Fruit fly (Drosophila melanogaster) whole organism, embryonic: ENCODE results near the gene ND-B17.

ENCODE experiments used
- B-H1 ChIP-seq: fragments of 200-800 bp; sonication (Bioruptor generic); IDR thresholded peaks from 3 replicates; pipeline ENCODE4 v1.3.6; 2022; ENCODE audit warnings: missing biosample characterization, missing genetic modification characterization
- BEAF-32 ChIP-seq: fragments of 200-800 bp; sonication (Bioruptor generic); optimal IDR thresholded peaks from 3 replicates; lab custom pipeline; 2017; ENCODE audit warnings: missing biosample characterization, missing genetic modification characterization, mild to moderate bottlenecking, moderate library complexity, missing genetic modification reagents
- CG1024 ChIP-seq: fragments of 200-800 bp; sonication (Bioruptor generic); IDR thresholded peaks from 2 replicates; pipeline ENCODE4 v1.3.6; 2022; ENCODE audit warnings: missing biosample characterization, missing genetic modification characterization
- CG10321 ChIP-seq: fragments of 200-800 bp; sonication (Bioruptor generic); IDR thresholded peaks from 2 replicates; pipeline ENCODE4 v1.3.6; 2022; ENCODE audit warnings: missing biosample characterization, missing genetic modification characterization
- CG10462 ChIP-seq: fragments of 200-800 bp; sonication (Bioruptor generic); optimal IDR thresholded peaks from 2 replicates; lab custom pipeline; 2016; ENCODE audit warnings: missing biosample characterization, missing genetic modification characterization
- CG15696 ChIP-seq: fragments of 200-800 bp; sonication (Bioruptor generic); optimal IDR thresholded peaks from 2 replicates; lab custom pipeline; 2019; ENCODE audit warnings: missing biosample characterization, mild to moderate bottlenecking, missing genetic modification characterization, moderate library complexity
- CG17359 ChIP-seq: fragments of 200-800 bp; sonication (Bioruptor generic); optimal IDR thresholded peaks from 3 replicates; lab custom pipeline; 2018; ENCODE audit warnings: missing biosample characterization, mild to moderate bottlenecking, missing genetic modification characterization, moderate library complexity
- CG2116 ChIP-seq: fragments of 200-800 bp; sonication (Bioruptor generic); optimal IDR thresholded peaks from 3 replicates; lab custom pipeline; 2018; ENCODE audit warnings: missing biosample characterization, mild to moderate bottlenecking, missing genetic modification characterization
- CG2120 ChIP-seq: fragments of 200-800 bp; sonication (Bioruptor generic); optimal IDR thresholded peaks from 3 replicates; lab custom pipeline; 2016; ENCODE audit warnings: missing biosample characterization, missing genetic modification characterization
- CG2199 ChIP-seq: fragments of 200-800 bp; sonication (Bioruptor generic); IDR thresholded peaks from 3 replicates; pipeline ENCODE4 v1.3.6; 2022; ENCODE audit warnings: missing biosample characterization, missing genetic modification characterization
- CG34224 ChIP-seq: fragments of 200-800 bp; sonication (Bioruptor generic); IDR thresholded peaks from 3 replicates; pipeline ENCODE4 v1.3.6; 2022; ENCODE audit warnings: missing biosample characterization, missing genetic modification characterization; ENCODE audit not compliant: partially characterized antibody
- CG3838 ChIP-seq: fragments of 200-800 bp; sonication (Bioruptor generic); optimal IDR thresholded peaks from 3 replicates; lab custom pipeline; 2016; ENCODE audit warnings: missing biosample characterization, missing genetic modification characterization
- CG4360 ChIP-seq: fragments of 200-800 bp; sonication (Bioruptor generic); IDR thresholded peaks from 2 replicates; pipeline ENCODE4 v1.3.6; 2022; ENCODE audit warnings: missing biosample characterization, missing genetic modification characterization
- CG7271 ChIP-seq: fragments of 200-800 bp; sonication (Bioruptor generic); optimal IDR thresholded peaks from 2 replicates; lab custom pipeline; 2018; ENCODE audit warnings: missing biosample characterization, mild to moderate bottlenecking, missing genetic modification characterization, moderate library complexity
- CG7357 ChIP-seq: fragments of 200-800 bp; sonication (Bioruptor generic); IDR thresholded peaks from 3 replicates; pipeline ENCODE4 v1.3.6; 2022; ENCODE audit warnings: missing biosample characterization, missing genetic modification characterization
- CTCF ChIP-seq: fragments of 200-800 bp; sonication (Bioruptor generic); optimal IDR thresholded peaks from 2 replicates; lab custom pipeline; 2017; ENCODE audit warnings: missing biosample characterization, mild to moderate bottlenecking, missing genetic modification characterization, moderate library complexity
- Dll ChIP-seq: fragments of 200-800 bp; sonication (Bioruptor generic); IDR thresholded peaks from 4 replicates; pipeline ENCODE4 v1.3.6; 2022; ENCODE audit warnings: missing biosample characterization, missing genetic modification characterization; ENCODE audit not compliant: partially characterized antibody
- E2f2 ChIP-seq: fragments of 200-800 bp; sonication (Bioruptor generic); IDR thresholded peaks from 2 replicates; pipeline ENCODE4 v1.3.6; 2022; ENCODE audit warnings: missing biosample characterization, missing genetic modification characterization
- HmgZ ChIP-seq: fragments of 200-800 bp; sonication (Bioruptor generic); optimal IDR thresholded peaks from 2 replicates; lab custom pipeline; 2018; ENCODE audit warnings: missing biosample characterization, mild to moderate bottlenecking, missing genetic modification characterization
- Hmr ChIP-seq: fragments of 200-800 bp; sonication (Bioruptor generic); optimal IDR thresholded peaks from 3 replicates; lab custom pipeline; 2017; ENCODE audit warnings: mild to moderate bottlenecking, missing biosample characterization, missing genetic modification reagents, missing genetic modification characterization
- Hr39 ChIP-seq: fragments of >200 bp; optimal IDR thresholded peaks from 2 replicates; lab custom pipeline; 2017
- Max ChIP-seq: fragments of 200-800 bp; sonication (Bioruptor generic); optimal IDR thresholded peaks from 2 replicates; lab custom pipeline; 2016; ENCODE audit warnings: missing biosample characterization, mild to moderate bottlenecking, missing genetic modification characterization
- Meics ChIP-seq: fragments of 200-800 bp; sonication (Bioruptor generic); optimal IDR thresholded peaks from 2 replicates; lab custom pipeline; 2017; ENCODE audit warnings: missing biosample characterization, mild to moderate bottlenecking, missing genetic modification characterization
- Rfx ChIP-seq: fragments of 200-800 bp; sonication (Bioruptor generic); IDR thresholded peaks from 2 replicates; pipeline ENCODE4 v1.3.6; 2022; ENCODE audit warnings: missing biosample characterization, missing genetic modification characterization
- Sin3A ChIP-seq: fragments of >200 bp; optimal IDR thresholded peaks from 2 replicates; lab custom pipeline; 2018
- Sry-δ ChIP-seq: fragments of 200-800 bp; sonication (Bioruptor generic); optimal IDR thresholded peaks from 2 replicates; lab custom pipeline; 2016; ENCODE audit warnings: missing biosample characterization, missing genetic modification characterization
- abd-A ChIP-seq: fragments of 200-800 bp; sonication (Bioruptor generic); optimal IDR thresholded peaks from 3 replicates; lab custom pipeline; 2019; ENCODE audit warnings: missing biosample characterization, mild to moderate bottlenecking, missing genetic modification characterization, moderate library complexity
- ara ChIP-seq: fragments of 200-800 bp; sonication (Bioruptor generic); IDR thresholded peaks from 2 replicates; pipeline ENCODE4 v1.3.6; 2022; ENCODE audit warnings: missing biosample characterization, missing genetic modification characterization
- chn ChIP-seq: fragments of 200-800 bp; sonication (Bioruptor generic); optimal IDR thresholded peaks from 2 replicates; lab custom pipeline; 2016; ENCODE audit warnings: missing biosample characterization, missing genetic modification characterization
- dan ChIP-seq: fragments of 200-800 bp; sonication (Bioruptor generic); IDR thresholded peaks from 2 replicates; pipeline ENCODE4 v1.3.6; 2022; ENCODE audit warnings: missing biosample characterization, missing genetic modification characterization
- dmrt11E ChIP-seq: fragments of 200-800 bp; sonication (Bioruptor generic); optimal IDR thresholded peaks from 3 replicates; lab custom pipeline; 2018; ENCODE audit warnings: missing biosample characterization, mild to moderate bottlenecking, missing genetic modification characterization, moderate library complexity
- ftz-f1 ChIP-seq: fragments of 200-800 bp; sonication (Bioruptor generic); optimal IDR thresholded peaks from 2 replicates; lab custom pipeline; 2016; ENCODE audit warnings: missing biosample characterization, missing genetic modification characterization
- hth ChIP-seq: fragments of >200 bp; optimal IDR thresholded peaks from 2 replicates; lab custom pipeline; 2017; ENCODE audit warnings: inconsistent platforms
- psq ChIP-seq: fragments of 200-800 bp; sonication (Bioruptor generic); optimal IDR thresholded peaks from 2 replicates; lab custom pipeline; 2017; ENCODE audit warnings: missing biosample characterization, missing genetic modification characterization
- row ChIP-seq: fragments of 200-800 bp; sonication (Bioruptor generic); IDR thresholded peaks from 3 replicates; pipeline ENCODE4 v1.3.6; 2022; ENCODE audit warnings: missing biosample characterization, missing genetic modification characterization
- sisA ChIP-seq: fragments of 200-800 bp; sonication (Bioruptor generic); IDR thresholded peaks from 2 replicates; pipeline ENCODE4 v1.3.6; 2022; ENCODE audit warnings: missing biosample characterization, missing genetic modification characterization
- slbo ChIP-seq: fragments of 200-800 bp; sonication (Bioruptor generic); IDR thresholded peaks from 2 replicates; pipeline ENCODE4 v1.3.6; 2022; ENCODE audit warnings: missing biosample characterization, missing genetic modification characterization
- slp2 ChIP-seq: fragments of 200-800 bp; sonication (Bioruptor generic); optimal IDR thresholded peaks from 2 replicates; lab custom pipeline; 2016; ENCODE audit warnings: missing biosample characterization, missing genetic modification characterization
- sna ChIP-seq: fragments of 200-800 bp; sonication (Bioruptor generic); IDR thresholded peaks from 2 replicates; pipeline ENCODE4 v1.3.6; 2022; ENCODE audit warnings: missing biosample characterization, missing genetic modification characterization; ENCODE audit not compliant: partially characterized antibody
- tx ChIP-seq: fragments of 200-800 bp; sonication (Bioruptor generic); optimal IDR thresholded peaks from 2 replicates; lab custom pipeline; 2016; ENCODE audit warnings: missing biosample characterization, missing genetic modification characterization
- wdn ChIP-seq: fragments of 200-800 bp; sonication (Bioruptor generic); IDR thresholded peaks from 2 replicates; pipeline ENCODE4 v1.3.6; 2022; ENCODE audit warnings: missing biosample characterization, missing genetic modification characterization
- zfh1 ChIP-seq: fragments of 200-800 bp; sonication (Bioruptor generic); IDR thresholded peaks from 3 replicates; pipeline ENCODE4 v1.3.6; 2022; ENCODE audit warnings: missing biosample characterization, missing genetic modification characterization

ND-B17 gene

DNA sequence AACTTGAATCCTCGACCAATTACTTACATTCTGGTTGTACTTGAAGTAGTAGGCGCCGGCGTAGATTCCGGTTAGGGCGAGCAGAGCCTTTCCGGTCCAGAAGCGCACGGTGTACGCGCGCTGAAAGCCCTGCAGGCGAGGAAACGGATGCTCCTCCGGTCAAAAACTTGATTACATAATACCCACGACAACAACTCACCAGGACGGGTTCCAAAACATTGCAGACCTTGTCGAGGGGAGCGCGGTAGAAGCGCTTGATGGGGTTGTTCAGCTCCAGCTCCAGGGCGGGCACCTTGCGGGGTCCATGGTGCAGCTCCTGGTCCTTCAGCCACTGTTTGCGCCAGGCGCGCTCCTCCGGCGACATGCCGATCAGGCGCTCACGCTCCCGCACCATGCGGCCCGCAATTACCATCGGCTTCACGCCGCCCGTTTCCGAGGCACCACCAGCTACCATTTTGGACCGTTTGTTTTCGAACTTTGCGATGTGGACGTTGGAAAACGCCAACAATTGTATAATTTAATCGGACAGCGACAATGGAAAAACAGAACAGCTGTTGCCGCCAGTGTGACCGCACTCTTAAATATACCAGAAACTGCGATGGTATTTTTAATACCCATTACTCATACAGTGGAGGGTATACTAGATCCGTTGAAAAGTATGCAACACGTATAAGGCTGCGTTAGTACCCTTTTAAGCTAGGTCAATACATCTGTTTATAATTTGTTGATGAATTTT lies at the start of gene ND-B17 (continued):
- TF ChIP-seq CG2120 (GFP tag; lab: Kevin White, UChicago): peak; percentile 70
- TF ChIP-seq, all 482 proteins: peak for 186

DNA sequence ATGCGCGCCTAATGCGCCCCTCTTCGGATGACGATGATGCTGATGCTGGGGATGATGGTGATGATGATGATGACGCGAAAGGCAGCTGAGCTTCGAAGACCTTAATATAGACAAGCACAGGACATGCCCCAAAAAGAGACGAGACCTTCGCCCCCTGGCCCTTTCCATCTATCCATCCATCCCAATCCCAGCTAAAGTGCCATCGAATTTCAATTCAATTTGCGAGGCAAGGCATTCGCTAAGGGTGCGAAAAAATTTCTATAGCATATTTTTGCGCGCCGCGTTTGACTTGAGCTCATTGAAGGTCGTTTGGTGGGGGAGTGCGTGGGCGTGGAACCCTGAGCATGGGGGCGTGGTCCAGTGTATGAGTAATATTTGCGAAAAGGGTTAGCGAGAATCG lies 45.4 kb upstream of the ND-B17 start:
- TF ChIP-seq CG4360 (no peak), abd-A (tag; lab: Kevin White, UChicago) (peak; percentile 90)

DNA sequence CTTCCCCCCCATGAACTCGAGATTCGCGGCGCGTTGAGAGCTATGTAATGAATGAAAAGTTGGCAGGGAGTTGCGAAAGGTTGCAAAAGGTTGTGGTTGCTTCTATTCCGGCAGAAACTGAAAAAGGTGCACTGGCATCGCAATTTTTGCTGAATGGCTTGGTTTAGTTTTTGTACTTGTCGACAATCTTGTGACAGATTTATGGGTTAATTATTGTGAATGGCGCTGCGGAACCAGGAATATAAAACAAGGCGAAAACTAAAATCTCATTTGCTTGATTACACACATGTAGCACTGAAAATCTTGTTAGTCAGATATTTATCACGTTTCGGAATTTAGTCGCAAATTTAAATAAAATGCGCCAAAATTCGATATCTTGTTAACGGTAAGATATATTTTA lies 32.9 kb upstream of the ND-B17 start, which contains the start of gene t-Grip91:
TSS of gene t-Grip91 (plus strand) at position 301 of the 400 bp plus-strand sequence.
- no peak for TF ChIP-seq dmrt11E (tag; lab: Kevin White, UChicago)
- TF ChIP-seq CG10462 (GFP tag; lab: Kevin White, UChicago): no peak
- no peak for TF ChIP-seq zfh1 (GFP tag; lab: Robert Waterston, UW)
- no peak for TF ChIP-seq slbo (GFP tag; lab: Robert Waterston, UW)
- TF ChIP-seq, all 482 proteins: peak for 0

DNA sequence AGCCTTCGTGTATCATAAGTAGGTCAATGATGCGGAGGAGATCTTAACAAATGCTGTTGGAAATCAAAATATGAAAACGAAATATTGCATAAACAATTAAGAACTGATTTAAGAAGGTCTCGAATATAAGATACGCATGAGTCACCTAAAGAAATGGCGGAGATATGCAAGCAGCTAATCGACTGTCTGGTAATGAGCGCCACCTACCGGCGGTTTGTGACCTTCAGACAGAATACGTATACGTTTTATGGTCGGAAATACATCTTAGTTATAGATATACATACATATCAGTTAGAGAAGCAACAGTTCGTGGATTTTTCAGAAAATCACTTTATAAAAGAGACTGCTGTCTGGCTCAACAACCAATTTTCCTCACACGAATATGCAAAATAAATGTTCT lies 32.1 kb upstream of the ND-B17 start:
- no peak for TF ChIP-seq Sin3A (lab: Kevin White, UChicago)
- TF ChIP-seq CTCF (GFP tag; lab: Kevin White, UChicago): peak; percentile 73
- no peak for TF ChIP-seq CG17359 (tag; lab: Kevin White, UChicago)

DNA sequence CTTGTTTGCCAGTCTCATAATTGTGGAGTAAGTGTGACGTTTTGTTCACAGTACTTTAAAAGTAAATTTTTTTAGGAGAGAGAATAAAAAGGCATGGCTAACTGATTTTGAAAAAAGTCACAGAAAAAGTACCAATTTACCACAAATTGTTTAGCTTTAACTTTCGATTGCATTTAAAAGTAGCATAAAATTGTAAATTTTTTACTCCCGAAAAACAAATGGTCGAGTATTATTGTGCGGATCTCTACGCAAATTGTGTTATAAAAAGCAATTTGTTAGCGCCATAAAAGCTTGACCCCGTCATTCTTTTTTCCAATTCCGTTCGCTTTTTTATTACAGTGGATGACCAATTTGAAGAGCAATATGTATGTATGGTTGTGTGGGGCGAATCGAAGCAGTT lies 25.9 kb upstream of the ND-B17 start, which contains the start of gene CG43760:
TSS of gene CG43760 (minus strand) at position 101 of the 400 bp plus-strand sequence.
- TF ChIP-seq Hmr (GFP tag; lab: Kevin White, UChicago): no peak
- no peak for TF ChIP-seq Max (GFP tag; lab: Kevin White, UChicago)
- TF ChIP-seq dan: no peak
- no peak for TF ChIP-seq CG15696
- no peak for TF ChIP-seq CG1024 (GFP tag; lab: Robert Waterston, UW)
- TF ChIP-seq CG2199 (GFP tag; lab: Robert Waterston, UW): no peak
- TF ChIP-seq CG34224: no peak
- TF ChIP-seq sisA: no peak
- no peak for TF ChIP-seq psq (GFP tag; lab: Kevin White, UChicago)
- TF ChIP-seq slp2 (GFP tag; lab: Kevin White, UChicago): no peak
- TF ChIP-seq CG3838: no peak
- no peak for TF ChIP-seq tx (GFP tag; lab: Kevin White, UChicago)
- no peak for TF ChIP-seq HmgZ (tag; lab: Kevin White, UChicago)
- TF ChIP-seq Meics (GFP tag; lab: Kevin White, UChicago): no peak
- no peak for TF ChIP-seq zfh1 (GFP tag; lab: Robert Waterston, UW)
- no peak for TF ChIP-seq row (GFP tag; lab: Robert Waterston, UW)
- no peak for TF ChIP-seq CG7271 (tag; lab: Kevin White, UChicago)

DNA sequence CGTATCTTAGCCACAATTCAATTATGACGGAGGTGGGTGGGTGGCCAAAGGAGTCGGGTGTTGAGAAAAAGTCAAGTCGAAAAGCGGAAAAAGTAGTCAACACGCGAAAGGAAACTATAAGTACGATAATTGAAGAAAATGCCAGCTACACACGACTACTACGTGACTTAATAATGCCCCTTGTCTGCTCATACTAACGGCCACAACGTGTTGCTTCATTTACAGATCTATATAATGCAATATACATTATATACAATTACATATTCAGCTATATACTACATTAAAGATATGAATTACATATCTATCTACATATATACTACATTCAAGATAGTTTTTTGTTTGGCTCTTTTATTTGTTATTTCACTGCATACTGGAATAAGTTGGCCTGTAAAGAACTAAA lies 22.1 kb upstream of the ND-B17 start, which contains the start of gene CG31826:
TSS of gene CG31826 (minus strand) at position 101 of the 400 bp plus-strand sequence.
- TF ChIP-seq Dll (no peak), Hr39 (no peak), ftz-f1 (GFP tag; lab: Kevin White, UChicago) (no peak)

DNA sequence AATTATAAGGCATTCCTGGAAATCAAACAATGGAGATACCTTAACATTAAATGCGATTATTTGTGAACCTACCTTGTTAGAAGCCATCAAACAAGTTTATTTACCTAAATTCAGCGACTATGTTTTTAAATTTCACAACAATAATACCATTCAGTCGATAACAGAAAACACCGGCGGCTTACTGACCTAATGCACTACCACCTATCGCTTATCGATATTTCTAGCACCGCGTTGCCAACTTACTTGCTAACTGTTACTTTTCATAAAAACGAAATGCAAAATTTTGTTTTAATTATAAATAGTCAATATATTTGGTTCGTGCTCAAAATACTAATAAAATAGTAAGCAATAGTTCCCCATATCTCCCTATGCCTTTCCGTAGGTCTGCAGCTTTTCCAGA lies 20.1 kb upstream of the ND-B17 start, which contains the start of gene Ku80:
TSS of gene Ku80 (minus strand) at position 182 of the 400 bp plus-strand sequence.
- TF ChIP-seq Rfx (GFP tag; lab: Robert Waterston, UW) (no peak), Dll (peak; percentile 71; the same call in 3 of the 4 replicates), ara (GFP tag; lab: Robert Waterston, UW) (no peak), B-H1 (GFP tag; lab: Robert Waterston, UW) (no peak), hth (lab: Kevin White, UChicago) (no peak), wdn (GFP tag; lab: Robert Waterston, UW) (no peak), CG10321 (GFP tag; lab: Robert Waterston, UW) (no peak), BEAF-32 (GFP tag; lab: Kevin White, UChicago) (peak; percentile 65), sna (GFP tag; lab: Robert Waterston, UW) (peak; percentile 65), Sry-δ (GFP tag; lab: Kevin White, UChicago) (peak; percentile 67), CG7357 (GFP tag; lab: Robert Waterston, UW) (no peak), CG2116 (GFP tag; lab: Kevin White, UChicago) (peak; percentile 39), psq (GFP tag; lab: Kevin White, UChicago) (no peak), chn (GFP tag; lab: Kevin White, UChicago) (no peak), E2f2 (GFP tag; lab: Robert Waterston, UW) (peak; percentile 80)
